Worm (Caenorhabditis elegans) whole organism, L4 larva: ENCODE results near the gene fkh-8.

Experiments
- ZK337.2 ChIP-seq: fragments of 200-800 bp; sonication (Bioruptor generic); IDR thresholded peaks from 2 replicates; pipeline ENCODE4 v1.3.6; 2022; ENCODE audit warnings: missing genetic modification reagents, missing genetic modification characterization, missing compliant biosample characterization
- ama-1 ChIP-seq: fragments of 150-350 bp; optimal IDR thresholded peaks from 2 replicates; lab custom pipeline; 2014; ENCODE audit warnings: inconsistent platforms, mixed read lengths
- daf-19 ChIP-seq: fragments of 200-800 bp; sonication (Bioruptor generic); conservative IDR thresholded peaks from 2 replicates; pipeline ENCODE4 v1.3.6; 2022; ENCODE audit warnings: missing genetic modification characterization, missing compliant biosample characterization
- daf-8 ChIP-seq: fragments of 200-800 bp; sonication (Bioruptor generic); IDR thresholded peaks from 2 replicates; pipeline ENCODE4 v1.3.6; 2022; ENCODE audit warnings: missing genetic modification characterization, missing compliant biosample characterization
- lin-1 ChIP-seq: fragments of 200-800 bp; sonication (Bioruptor generic); IDR thresholded peaks from 2 replicates; pipeline ENCODE4 v1.3.6; 2022; ENCODE audit warnings: missing genetic modification reagents, missing genetic modification characterization, missing compliant biosample characterization
- lin-13 ChIP-seq: fragments of 150-350 bp; optimal IDR thresholded peaks from 2 replicates; lab custom pipeline; 2014; ENCODE audit warnings: missing biosample characterization, missing genetic modification reagents, missing genetic modification characterization
- nhr-237 ChIP-seq: sonication (generic microtip); optimal IDR thresholded peaks from 2 replicates; lab custom pipeline; 2017; ENCODE audit warnings: missing biosample characterization, missing genetic modification characterization
- nhr-6 ChIP-seq: fragments of 150-350 bp; optimal IDR thresholded peaks from 2 replicates; lab custom pipeline; 2014; ENCODE audit warnings: missing biosample characterization, missing genetic modification characterization
- unc-130 ChIP-seq: sonication (generic microtip); optimal IDR thresholded peaks from 2 replicates; lab custom pipeline; 2016; ENCODE audit warnings: missing genetic modification reagents, missing genetic modification characterization, missing compliant biosample characterization
- unc-62 ChIP-seq, 3 experiments: fragments of 150-350 bp in 1 of 3; sonication (generic microtip); optimal IDR thresholded peaks in 2 of 3; peaks in 1 of 3; 1 replicate in 1 of 3; 2 replicates in 2 of 3; lab custom pipeline; 2014 to 2017; ENCODE audit warnings: missing biosample characterization in 3 of 3, missing genetic modification characterization in 3 of 3, missing genetic modification reagents in 3 of 3, missing genotype in 1 of 3
- zfp-3 ChIP-seq: fragments of 200-800 bp; sonication (Bioruptor generic); conservative IDR thresholded peaks from 2 replicates; pipeline ENCODE4 v1.3.6; 2022; ENCODE audit warnings: missing genetic modification reagents, missing genetic modification characterization, missing compliant biosample characterization
- ztf-11 ChIP-seq: fragments of 150-350 bp; optimal IDR thresholded peaks from 2 replicates; lab custom pipeline; 2014; ENCODE audit warnings: missing biosample characterization, missing genetic modification characterization

ce11 chrII:6199010-6199409 lies 7.8 kb upstream of the fkh-8 start:
- no peak for TF ChIP-seq ztf-11 (tag; lab: Kevin White, UChicago)
- TF ChIP-seq zfp-3 (GFP tag; lab: Robert Waterston, UW): no peak
- TF ChIP-seq nhr-237: no peak
- TF ChIP-seq lin-13 (GFP tag; lab: Kevin White, UChicago): no peak
- TF ChIP-seq nhr-6 (tag; lab: Kevin White, UChicago): no peak
- no peak for TF ChIP-seq unc-130 (GFP tag; lab: Kevin White, UChicago)
- no peak for TF ChIP-seq ZK337.2
- no peak for TF ChIP-seq daf-8 (GFP tag; lab: Robert Waterston, UW)
- TF ChIP-seq unc-62 (GFP tag; optimal IDR thresholded peaks at IDR 0.05 in 1 of 2; lab: Kevin White, UChicago): no peak
- TF ChIP-seq unc-62 (tag; optimal IDR thresholded peaks at IDR 0.05; lab: Kevin White, UChicago): no peak
- no peak for TF ChIP-seq ama-1 (lab: Kevin White, UChicago)
- no peak for TF ChIP-seq daf-19 (GFP tag; lab: Robert Waterston, UW)
- no peak for TF ChIP-seq lin-1 (GFP tag; lab: Robert Waterston, UW)
